Worm (Caenorhabditis elegans) whole organism, early embryonic: ENCODE data around the gene W08A12.3.

Experiments used
- B0310.2 ChIP-seq: sonication (generic microtip); optimal IDR thresholded peaks from 2 replicates; lab custom pipeline; 2016; ENCODE audit warnings: mild to moderate bottlenecking, missing genetic modification characterization, missing compliant biosample characterization
- F13C5.2 ChIP-seq: sonication (generic microtip); optimal IDR thresholded peaks from 2 replicates; lab custom pipeline; 2017; ENCODE audit warnings: mild to moderate bottlenecking, missing genetic modification characterization, inconsistent platforms, missing compliant biosample characterization
- aly-1 ChIP-seq: sonication (generic microtip); optimal IDR thresholded peaks from 2 replicates; lab custom pipeline; 2016; ENCODE audit warnings: missing genetic modification characterization, missing compliant biosample characterization
- ama-1 ChIP-seq: fragments of 150-350 bp; optimal IDR thresholded peaks from 2 replicates; lab custom pipeline; 2014
- ceh-13 ChIP-seq: fragments of 200-800 bp; sonication (Bioruptor generic); optimal IDR thresholded peaks from 2 replicates; lab custom pipeline; 2018; ENCODE audit warnings: mild to moderate bottlenecking, missing genetic modification characterization, missing compliant biosample characterization
- ceh-36 ChIP-seq: sonication (generic microtip); optimal IDR thresholded peaks from 2 replicates; lab custom pipeline; 2016; ENCODE audit warnings: missing genetic modification characterization, inconsistent platforms, missing compliant biosample characterization
- ets-7 ChIP-seq: sonication (generic microtip); optimal IDR thresholded peaks from 2 replicates; lab custom pipeline; 2016; ENCODE audit warnings: missing genotype, missing genetic modification characterization, missing compliant biosample characterization
- flt-1 ChIP-seq: fragments of 200-800 bp; sonication (Bioruptor generic); IDR thresholded peaks from 2 replicates; pipeline ENCODE4 v1.3.6; 2022; ENCODE audit warnings: missing genetic modification characterization, missing compliant biosample characterization
- hmbx-1 ChIP-seq: sonication (generic microtip); optimal IDR thresholded peaks from 2 replicates; lab custom pipeline; 2016; ENCODE audit warnings: mild to moderate bottlenecking, missing genetic modification characterization, missing compliant biosample characterization
- hmg-4 ChIP-seq: fragments of 200-800 bp; sonication (Bioruptor generic); optimal IDR thresholded peaks from 2 replicates; lab custom pipeline; 2018; ENCODE audit warnings: mild to moderate bottlenecking, missing genetic modification characterization, missing compliant biosample characterization
- hnd-1 ChIP-seq: sonication (generic microtip); optimal IDR thresholded peaks from 2 replicates; lab custom pipeline; 2016; ENCODE audit warnings: missing genetic modification characterization, missing compliant biosample characterization
- pes-1 ChIP-seq: fragments of 200-800 bp; sonication (Bioruptor generic); IDR thresholded peaks from 2 replicates; pipeline ENCODE4 v1.3.6; 2022; ENCODE audit warnings: missing genetic modification reagents, missing genetic modification characterization, missing compliant biosample characterization
- scrt-1 ChIP-seq: fragments of 200-800 bp; sonication (Bioruptor generic); IDR thresholded peaks from 2 replicates; pipeline ENCODE4 v1.3.6; 2022; ENCODE audit warnings: missing genetic modification characterization, missing compliant biosample characterization
- sea-1 ChIP-seq: fragments of 200-800 bp; sonication (Bioruptor generic); conservative IDR thresholded peaks from 2 replicates; pipeline ENCODE4 v1.3.6; 2022; ENCODE audit warnings: missing genetic modification characterization, missing compliant biosample characterization
- tbx-11 ChIP-seq: fragments of 200-800 bp; sonication (Bioruptor generic); IDR thresholded peaks from 2 replicates; pipeline ENCODE4 v1.3.6; 2022; ENCODE audit warnings: missing genetic modification characterization, missing compliant biosample characterization
- tbx-37 ChIP-seq: fragments of 200-800 bp; sonication (Bioruptor generic); conservative IDR thresholded peaks from 2 replicates; pipeline ENCODE4 v1.3.6; 2022; ENCODE audit warnings: missing genetic modification reagents, missing genetic modification characterization, missing compliant biosample characterization
- tra-4 ChIP-seq: sonication (generic microtip); optimal IDR thresholded peaks from 2 replicates; lab custom pipeline; 2017; ENCODE audit warnings: missing genetic modification characterization, missing compliant biosample characterization

W08A12.3 gene

DNA sequence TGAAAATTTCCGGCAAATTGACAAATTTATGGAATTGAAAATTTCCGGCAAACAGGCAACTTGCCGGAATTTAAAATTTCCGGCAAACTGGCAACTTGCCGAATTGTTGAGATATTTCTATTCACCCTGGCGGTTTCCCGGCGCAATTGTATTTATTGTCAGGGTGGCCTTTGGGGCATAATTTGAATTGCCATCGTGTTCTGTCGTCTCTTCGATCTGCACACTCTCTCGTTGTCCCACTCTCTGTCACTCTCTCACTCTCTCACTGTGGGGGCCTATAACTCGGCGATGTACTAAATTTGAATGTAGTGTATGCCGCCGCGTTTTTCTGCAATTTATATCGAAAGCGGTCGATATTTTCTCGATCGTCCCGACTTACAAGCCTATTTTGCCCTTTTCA lies 20.3 kb downstream of the W08A12.3 start:
- no peak for TF ChIP-seq ets-7 (tag; lab: Kevin White, UChicago)
- no peak for TF ChIP-seq flt-1 (GFP tag; lab: Robert Waterston, UW)

DNA sequence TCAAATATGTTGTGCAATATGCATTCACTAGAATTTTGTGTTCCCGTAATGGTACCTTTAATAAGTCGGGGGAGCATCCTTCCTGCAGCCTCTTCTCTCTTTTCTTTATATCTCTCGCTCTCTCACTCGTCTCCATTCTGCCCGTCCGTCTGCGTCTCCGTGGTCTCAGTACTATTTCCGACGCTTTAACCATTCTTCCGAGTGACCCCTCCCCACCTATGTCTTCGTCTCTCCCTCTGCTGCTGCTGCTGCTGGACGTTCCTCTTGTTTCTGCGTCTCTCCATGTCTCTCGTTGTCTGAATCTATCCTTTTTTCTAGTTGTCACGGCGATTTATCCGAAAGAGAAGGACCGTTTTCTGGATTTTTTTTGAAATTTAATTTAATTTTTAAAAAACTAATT lies 21.2 kb downstream of the W08A12.3 start:
- TF ChIP-seq flt-1 (GFP tag; lab: Robert Waterston, UW) (no peak), tbx-11 (no peak), tbx-37 (GFP tag; lab: Robert Waterston, UW) (no peak), ceh-36 (tag; lab: Kevin White, UChicago) (no peak), ets-7 (tag; lab: Kevin White, UChicago) (no peak), hmbx-1 (tag; lab: Kevin White, UChicago) (no peak), B0310.2 (no peak), scrt-1 (no peak), aly-1 (tag; lab: Kevin White, UChicago) (no peak), hnd-1 (tag; lab: Kevin White, UChicago) (no peak), F13C5.2 (tag; lab: Kevin White, UChicago) (no peak), hmg-4 (GFP tag; lab: Kevin White, UChicago) (no peak), pes-1 (GFP tag; lab: Robert Waterston, UW) (no peak), ceh-13 (GFP tag; lab: Kevin White, UChicago) (no peak), sea-1 (GFP tag; lab: Robert Waterston, UW) (no peak), ama-1 (lab: Kevin White, UChicago) (no peak)

DNA sequence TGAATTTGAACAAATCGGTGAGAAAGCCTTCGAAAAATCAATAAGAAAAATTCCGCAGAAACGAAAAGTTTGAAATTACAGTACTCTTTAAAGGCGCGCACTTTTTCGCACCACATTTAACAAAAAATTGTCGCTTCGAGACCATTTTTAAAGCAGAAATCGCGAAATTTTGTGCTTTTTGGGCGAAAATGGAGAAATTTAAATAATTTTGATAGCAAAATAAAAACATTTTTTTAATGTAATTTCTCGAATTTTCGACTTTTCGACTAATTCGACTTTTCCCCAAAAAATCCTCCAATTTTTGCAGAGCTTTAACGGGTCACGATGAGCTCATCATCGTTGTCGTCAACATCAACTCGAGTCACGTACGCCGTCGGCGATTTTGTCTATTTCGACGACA lies 22.0 kb downstream of the W08A12.3 start, which contains the start of gene lin-40:
Gene lin-40, plus strand, starts transcription at position 301 of the 400 bp plus-strand sequence.
- no peak for TF ChIP-seq ceh-36 (tag; lab: Kevin White, UChicago)
- TF ChIP-seq pes-1 (GFP tag; lab: Robert Waterston, UW), result no peak
- no peak for TF ChIP-seq ets-7 (tag; lab: Kevin White, UChicago)
- TF ChIP-seq ceh-13 (GFP tag; lab: Kevin White, UChicago), result no peak
- no peak for TF ChIP-seq hnd-1 (tag; lab: Kevin White, UChicago)
- TF ChIP-seq sea-1 (GFP tag; lab: Robert Waterston, UW), result no peak
- TF ChIP-seq tra-4, result no peak
- no peak for TF ChIP-seq ama-1 (lab: Kevin White, UChicago)
- TF ChIP-seq tbx-37 (GFP tag; lab: Robert Waterston, UW), result no peak
- no peak for TF ChIP-seq B0310.2
- no peak for TF ChIP-seq aly-1 (tag; lab: Kevin White, UChicago)
- TF ChIP-seq tbx-11, result no peak
- no peak for TF ChIP-seq flt-1 (GFP tag; lab: Robert Waterston, UW)
- TF ChIP-seq hmbx-1 (tag; lab: Kevin White, UChicago), result no peak
- no peak for TF ChIP-seq scrt-1
- no peak for TF ChIP-seq F13C5.2 (tag; lab: Kevin White, UChicago)

DNA sequence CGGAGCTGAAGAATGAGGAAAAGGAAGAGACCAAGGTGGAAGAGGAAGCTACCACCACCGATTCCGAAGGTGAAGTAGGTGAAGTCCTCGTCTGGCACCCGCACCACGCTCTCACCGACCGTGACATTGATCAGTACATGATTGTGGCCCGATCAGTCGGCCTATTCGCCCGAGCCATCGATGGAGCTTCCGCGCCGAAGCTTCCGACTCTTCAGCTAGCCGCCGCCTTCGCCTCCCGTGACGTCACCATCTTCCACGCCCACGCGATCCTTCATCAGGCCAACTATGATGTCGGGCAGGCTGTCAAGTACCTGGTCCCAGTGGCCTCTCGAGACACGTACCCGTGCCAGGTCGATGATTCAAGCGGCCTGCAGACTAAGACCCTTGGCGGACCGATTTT lies 23.5 kb downstream of the W08A12.3 start:
- no peak for TF ChIP-seq ama-1 (lab: Kevin White, UChicago)
- no peak for TF ChIP-seq B0310.2
- no peak for TF ChIP-seq sea-1 (GFP tag; lab: Robert Waterston, UW)
- TF ChIP-seq hmbx-1 (tag; lab: Kevin White, UChicago), result no peak
- TF ChIP-seq tbx-11, result no peak
- no peak for TF ChIP-seq ceh-36 (tag; lab: Kevin White, UChicago)
- TF ChIP-seq aly-1 (tag; lab: Kevin White, UChicago), result no peak
- TF ChIP-seq tra-4, result no peak
- no peak for TF ChIP-seq ceh-13 (GFP tag; lab: Kevin White, UChicago)
- no peak for TF ChIP-seq flt-1 (GFP tag; lab: Robert Waterston, UW)
- no peak for TF ChIP-seq pes-1 (GFP tag; lab: Robert Waterston, UW)
- no peak for TF ChIP-seq hnd-1 (tag; lab: Kevin White, UChicago)
- TF ChIP-seq tbx-37 (GFP tag; lab: Robert Waterston, UW), result no peak
- no peak for TF ChIP-seq scrt-1

DNA sequence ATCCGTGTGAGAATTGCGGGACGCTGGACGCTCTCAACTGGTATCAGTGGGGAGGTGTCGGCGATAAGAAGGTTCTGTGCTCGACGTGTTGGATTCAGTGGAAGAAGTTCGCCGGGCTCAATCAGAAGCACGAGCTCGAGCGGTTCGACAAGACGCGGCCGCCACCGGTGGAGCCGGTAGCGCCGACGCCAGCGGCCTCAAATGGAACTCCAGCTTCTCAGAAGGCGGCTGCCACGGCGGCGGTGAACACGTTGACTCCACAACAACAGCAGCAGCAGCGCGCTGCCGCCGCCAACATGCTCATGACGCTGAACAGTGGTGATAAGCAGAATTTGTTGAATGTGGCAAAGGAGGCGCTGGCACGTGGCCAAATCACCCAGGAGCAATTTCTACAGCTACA lies 24.2 kb downstream of the W08A12.3 start:
- TF ChIP-seq ets-7 (tag; lab: Kevin White, UChicago), result no peak
- no peak for TF ChIP-seq ceh-36 (tag; lab: Kevin White, UChicago)
- TF ChIP-seq B0310.2, result no peak
- TF ChIP-seq hmg-4 (GFP tag; lab: Kevin White, UChicago), result no peak
- TF ChIP-seq aly-1 (tag; lab: Kevin White, UChicago), result no peak
- TF ChIP-seq tra-4, result no peak
- TF ChIP-seq tbx-37 (GFP tag; lab: Robert Waterston, UW), result no peak
- TF ChIP-seq pes-1 (GFP tag; lab: Robert Waterston, UW), result no peak
- no peak for TF ChIP-seq hnd-1 (tag; lab: Kevin White, UChicago)
- no peak for TF ChIP-seq flt-1 (GFP tag; lab: Robert Waterston, UW)
- no peak for TF ChIP-seq F13C5.2 (tag; lab: Kevin White, UChicago)
- no peak for TF ChIP-seq scrt-1
- TF ChIP-seq ceh-13 (GFP tag; lab: Kevin White, UChicago), result no peak
- no peak for TF ChIP-seq tbx-11
- no peak for TF ChIP-seq sea-1 (GFP tag; lab: Robert Waterston, UW)
- no peak for TF ChIP-seq ama-1 (lab: Kevin White, UChicago)
- no peak for TF ChIP-seq hmbx-1 (tag; lab: Kevin White, UChicago)

DNA sequence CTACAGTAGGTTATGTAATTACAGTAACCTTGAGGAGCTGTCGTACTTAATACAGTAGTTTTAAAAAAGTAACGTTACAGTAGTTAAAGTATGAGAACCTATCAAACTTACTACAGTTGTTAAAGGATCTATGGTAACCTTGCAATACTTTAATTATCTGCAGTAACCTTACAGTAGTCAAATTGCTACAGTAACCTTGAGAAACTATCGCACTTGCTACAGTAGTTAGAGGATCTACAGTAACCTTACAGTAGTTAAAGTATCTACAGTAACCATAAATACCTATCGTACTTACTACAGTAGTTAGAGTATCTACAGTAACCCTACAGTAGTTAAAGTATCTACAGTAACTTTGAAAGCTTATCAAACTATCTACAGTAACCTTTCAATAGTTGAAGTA lies 28.9 kb downstream of the W08A12.3 start:
- TF ChIP-seq ets-7 (tag; lab: Kevin White, UChicago) (no peak), ceh-13 (GFP tag; lab: Kevin White, UChicago) (no peak), hmg-4 (GFP tag; lab: Kevin White, UChicago) (no peak), tra-4 (no peak), ceh-36 (tag; lab: Kevin White, UChicago) (no peak), ama-1 (lab: Kevin White, UChicago) (no peak), tbx-11 (no peak), scrt-1 (no peak), tbx-37 (GFP tag; lab: Robert Waterston, UW) (no peak), hnd-1 (tag; lab: Kevin White, UChicago) (no peak), hmbx-1 (tag; lab: Kevin White, UChicago) (no peak), flt-1 (GFP tag; lab: Robert Waterston, UW) (no peak), sea-1 (GFP tag; lab: Robert Waterston, UW) (no peak), B0310.2 (no peak), aly-1 (tag; lab: Kevin White, UChicago) (no peak), F13C5.2 (tag; lab: Kevin White, UChicago) (no peak)

DNA sequence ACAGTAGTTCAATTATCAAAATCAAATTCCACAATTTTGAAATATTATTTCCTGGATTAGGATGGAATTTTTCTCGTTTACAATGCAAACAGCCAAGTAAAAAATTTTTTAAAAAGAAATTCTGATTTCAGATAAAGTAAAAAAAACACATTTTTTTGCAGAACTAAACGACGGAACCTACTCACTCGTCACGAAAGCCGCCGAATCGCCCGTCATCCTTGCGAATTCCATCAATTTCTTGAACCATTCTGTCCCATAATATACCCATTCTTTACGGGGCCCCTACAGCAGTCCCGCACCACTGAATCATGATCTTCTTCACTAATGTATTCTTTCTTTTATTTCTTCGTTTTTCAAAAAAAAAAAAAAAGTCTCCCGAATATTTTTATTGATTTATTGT lies 29.5 kb downstream of the W08A12.3 start:
- no peak for TF ChIP-seq hmg-4 (GFP tag; lab: Kevin White, UChicago)
- no peak for TF ChIP-seq scrt-1
- TF ChIP-seq flt-1 (GFP tag; lab: Robert Waterston, UW), result no peak
- no peak for TF ChIP-seq ama-1 (lab: Kevin White, UChicago)
- TF ChIP-seq tbx-11, result no peak
- TF ChIP-seq aly-1 (tag; lab: Kevin White, UChicago), result no peak
- no peak for TF ChIP-seq hnd-1 (tag; lab: Kevin White, UChicago)
- no peak for TF ChIP-seq tbx-37 (GFP tag; lab: Robert Waterston, UW)
- TF ChIP-seq ceh-13 (GFP tag; lab: Kevin White, UChicago), result no peak
